Worm (Caenorhabditis elegans): ENCODE measurements around the gene fbxa-169.

Gene fbxa-169

DNA sequence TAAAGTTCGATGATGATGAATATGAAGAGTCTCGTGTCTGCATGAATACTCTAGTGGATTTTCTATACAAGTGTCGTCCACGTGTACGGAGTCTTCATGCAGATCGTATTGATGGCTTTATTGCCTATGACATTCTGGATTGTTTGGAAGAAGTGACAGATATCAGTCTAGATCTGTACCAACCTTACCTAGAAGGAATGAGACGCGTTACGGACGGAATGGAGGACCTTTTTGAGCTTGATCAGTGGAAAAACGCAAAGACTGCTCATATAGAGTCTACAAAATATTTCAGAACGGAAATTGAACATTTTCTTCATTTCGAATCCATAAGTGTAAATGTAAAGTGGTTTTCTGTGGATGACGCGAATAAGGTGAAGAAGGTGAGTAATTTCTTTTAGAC, at the start of gene fbxa-169:
Gene fbxa-169, plus strand, starts transcription at position 301 of the 400 bp plus-strand sequence.
- no peak for TF ChIP-seq W03F9.2 (tag; optimal IDR thresholded peaks at IDR 0.05)
- TF ChIP-seq dao-5 (tag; optimal IDR thresholded peaks at IDR 0.05): no peak
- TF ChIP-seq him-1 (tag; optimal IDR thresholded peaks at IDR 0.05): no peak

DNA sequence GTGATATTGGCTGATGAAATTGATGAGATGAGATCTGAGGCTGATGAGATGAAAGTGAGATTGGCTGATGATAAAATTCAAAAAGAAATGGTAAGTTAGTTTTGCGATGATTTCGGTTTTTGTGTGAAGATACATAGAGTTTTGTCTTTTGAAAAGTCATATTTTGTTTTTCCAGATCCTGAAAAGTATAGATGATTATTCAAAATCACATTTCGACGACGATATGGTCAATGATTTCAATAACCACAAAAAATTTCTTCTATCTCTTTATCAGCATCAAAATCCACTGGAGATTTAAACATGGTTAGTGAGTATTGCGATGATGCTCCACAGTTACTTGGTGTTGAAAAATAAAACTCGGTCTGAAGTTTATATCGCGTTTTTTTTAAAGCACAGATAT, 47.4 kb upstream of the fbxa-169 start, which contains the start of gene csp-1:
Gene csp-1, plus strand, starts transcription at position 301 of the 400 bp plus-strand sequence.
- TF ChIP-seq dao-5 (tag; optimal IDR thresholded peaks at IDR 0.05): no peak

- no peak for TF ChIP-seq dao-5 (tag; optimal IDR thresholded peaks at IDR 0.05)
Observed at ce11 chrII:13609655-13610054, 38.7 kb upstream of the fbxa-169 start, which contains the start of gene gst-20. gst-20 (minus strand) TSS chrII:13609824.

DNA sequence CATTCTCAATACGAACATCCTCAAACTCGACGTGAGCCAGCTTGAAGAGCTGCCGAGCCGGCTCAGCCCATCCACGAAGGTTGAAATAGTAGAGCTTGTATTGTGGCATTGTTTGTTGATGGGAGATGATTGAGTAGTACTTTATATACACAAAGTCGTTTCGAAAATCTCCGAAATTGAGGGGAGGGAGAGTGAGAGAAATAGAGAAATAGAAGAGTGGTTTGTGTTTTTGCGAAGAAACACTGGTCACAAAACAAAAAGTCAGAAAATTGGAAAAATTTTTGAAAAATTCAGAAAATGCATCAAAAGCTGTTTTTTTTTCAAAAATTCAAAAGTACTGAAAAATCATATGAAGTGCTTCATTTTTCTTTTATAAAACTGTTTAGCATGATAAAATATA, 37.1 kb upstream of the fbxa-169 start, which contains the start of gene gst-24:
Gene gst-24, minus strand, starts transcription at position 181 of the 400 bp plus-strand sequence.
- TF ChIP-seq dao-5 (tag; optimal IDR thresholded peaks at IDR 0.05) (no peak), him-1 (tag; optimal IDR thresholded peaks at IDR 0.05) (no peak), W03F9.2 (tag; optimal IDR thresholded peaks at IDR 0.05) (no peak)

ce11 chrII:13613096-13613495, 35.2 kb upstream of the fbxa-169 start, which contains the start of gene gst-15:
gst-15 (minus strand) TSS chrII:13613196.
- TF ChIP-seq W03F9.2 (tag; optimal IDR thresholded peaks at IDR 0.05): no peak
- TF ChIP-seq dao-5 (tag; optimal IDR thresholded peaks at IDR 0.05): no peak
- no peak for TF ChIP-seq him-1 (tag; optimal IDR thresholded peaks at IDR 0.05)

DNA sequence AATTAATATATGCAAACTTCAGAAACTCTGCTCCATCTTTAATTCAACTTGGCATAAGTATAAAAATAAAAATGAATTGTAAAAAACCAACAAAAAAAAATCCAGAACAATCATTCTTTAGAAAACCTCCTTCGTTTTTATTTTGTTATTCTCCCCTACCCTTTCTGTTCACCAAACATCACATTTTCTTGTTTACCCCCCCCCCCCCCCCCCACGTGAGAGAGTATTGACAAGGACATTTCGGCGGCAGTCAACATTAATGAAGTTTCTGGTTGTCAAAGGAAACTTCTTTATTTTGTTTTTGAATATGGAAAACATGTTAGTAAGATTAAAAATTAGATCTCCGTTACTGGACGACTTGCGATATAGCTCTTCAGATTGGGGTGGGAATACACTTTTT, 33.8 kb upstream of the fbxa-169 start:
- no peak for TF ChIP-seq W03F9.2 (tag; optimal IDR thresholded peaks at IDR 0.05)
- TF ChIP-seq him-1 (tag; optimal IDR thresholded peaks at IDR 0.05): no peak
- TF ChIP-seq dao-5 (tag; optimal IDR thresholded peaks at IDR 0.05): no peak

- TF ChIP-seq W03F9.2 (tag; optimal IDR thresholded peaks at IDR 0.05) (no peak), dao-5 (tag; optimal IDR thresholded peaks at IDR 0.05) (no peak), him-1 (tag; optimal IDR thresholded peaks at IDR 0.05) (no peak)
Observed at ce11 chrII:13616000-13616399, 32.3 kb upstream of the fbxa-169 start, which contains the start of gene gst-14. gst-14 (minus strand) TSS chrII:13616100.

DNA sequence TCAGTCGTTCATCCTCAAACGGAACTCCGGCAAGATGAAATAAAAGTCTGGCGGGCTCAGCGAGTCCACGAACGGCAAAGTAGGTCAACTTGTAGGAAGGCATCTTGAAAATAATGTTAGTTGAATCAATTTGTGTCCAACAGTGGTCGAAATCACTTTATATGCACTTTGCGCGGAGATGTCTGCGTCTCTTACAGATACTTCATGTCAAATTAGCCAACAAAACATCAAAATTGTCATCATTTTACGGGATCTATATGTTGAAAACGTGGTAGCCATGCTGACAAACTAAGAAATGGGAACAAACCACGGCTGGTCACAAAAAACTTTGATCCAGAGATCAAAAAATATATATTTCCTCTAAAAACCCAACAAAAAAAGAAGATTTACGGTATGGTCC, 30.5 kb upstream of the fbxa-169 start, which contains the start of gene gst-12:
Gene gst-12, minus strand, starts transcription at position 254 of the 400 bp plus-strand sequence.
- no peak for TF ChIP-seq him-1 (tag; optimal IDR thresholded peaks at IDR 0.05)

ce11 chrII:13624330-13624729, 24.0 kb upstream of the fbxa-169 start, which contains the start of gene gst-16:
gst-16 (minus strand) TSS chrII:13624440.
- TF ChIP-seq him-1 (tag; optimal IDR thresholded peaks at IDR 0.05): no peak
- no peak for TF ChIP-seq dao-5 (tag; optimal IDR thresholded peaks at IDR 0.05)
- TF ChIP-seq W03F9.2 (tag; optimal IDR thresholded peaks at IDR 0.05): no peak

DNA sequence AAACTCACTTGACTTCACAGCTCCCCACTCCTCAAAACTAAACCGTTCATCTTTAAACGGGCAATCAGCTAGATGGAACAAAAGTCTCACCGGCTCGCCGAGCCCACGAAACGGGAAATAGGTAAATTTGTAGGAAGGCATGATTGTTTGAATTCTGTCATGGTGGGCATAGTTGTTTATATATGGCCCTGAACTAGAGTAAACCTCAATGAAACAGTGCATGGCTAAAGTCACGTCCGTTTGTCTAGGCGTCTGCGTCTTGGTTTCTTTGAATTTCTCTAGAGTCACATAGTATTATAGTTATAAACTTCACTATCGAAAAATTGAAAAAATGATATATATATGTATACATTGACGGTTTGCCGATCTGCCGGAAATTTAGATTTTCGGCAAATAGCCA, 21.3 kb upstream of the fbxa-169 start, which contains the start of gene gst-19:
Gene gst-19, minus strand, starts transcription at position 145 of the 400 bp plus-strand sequence.
- no peak for TF ChIP-seq him-1 (tag; optimal IDR thresholded peaks at IDR 0.05)
- TF ChIP-seq W03F9.2 (tag; optimal IDR thresholded peaks at IDR 0.05): no peak
- TF ChIP-seq dao-5 (tag; optimal IDR thresholded peaks at IDR 0.05): no peak

DNA sequence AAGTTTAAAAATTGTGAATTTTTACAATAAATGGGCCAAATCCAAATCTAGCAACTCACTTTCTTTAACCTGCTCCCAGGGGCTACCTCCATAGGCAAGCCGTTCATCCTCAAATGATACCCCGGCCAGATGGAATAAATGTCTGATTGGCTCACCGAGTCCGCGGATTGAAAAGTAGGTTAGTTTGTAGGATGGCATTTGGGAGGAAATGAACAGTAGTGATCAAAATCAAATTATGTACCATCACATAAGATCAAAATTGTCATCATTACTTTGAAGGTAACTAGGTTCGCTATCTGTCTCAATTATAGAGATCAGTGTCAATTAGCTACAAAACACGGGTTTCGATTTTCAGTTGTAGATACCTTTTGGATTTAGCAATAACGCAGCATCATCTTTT, 17.6 kb upstream of the fbxa-169 start, which contains the start of the genes gst-17 and gst-18:
Gene gst-17, minus strand, starts transcription at position 101 of the 400 bp plus-strand sequence.
Gene gst-18, minus strand, starts transcription at position 198 of the 400 bp plus-strand sequence.
- TF ChIP-seq him-1 (tag; optimal IDR thresholded peaks at IDR 0.05) (no peak), W03F9.2 (tag; optimal IDR thresholded peaks at IDR 0.05) (no peak), dao-5 (tag; optimal IDR thresholded peaks at IDR 0.05) (no peak)

- TF ChIP-seq him-1 (tag; optimal IDR thresholded peaks at IDR 0.05) (no peak), W03F9.2 (tag; optimal IDR thresholded peaks at IDR 0.05) (no peak), dao-5 (tag; optimal IDR thresholded peaks at IDR 0.05) (no peak)
Observed at ce11 chrII:13632238-13632637, 16.1 kb upstream of the fbxa-169 start, which contains the start of gene tag-10. tag-10 (plus strand) TSS chrII:13632584.

- no peak for TF ChIP-seq him-1 (tag; optimal IDR thresholded peaks at IDR 0.05)
- no peak for TF ChIP-seq dao-5 (tag; optimal IDR thresholded peaks at IDR 0.05)
- no peak for TF ChIP-seq W03F9.2 (tag; optimal IDR thresholded peaks at IDR 0.05)
Observed at ce11 chrII:13636596-13636995, 11.7 kb upstream of the fbxa-169 start.

ce11 chrII:13637464-13637863, 10.9 kb upstream of the fbxa-169 start:
- TF ChIP-seq W03F9.2 (tag; optimal IDR thresholded peaks at IDR 0.05) (no peak), him-1 (tag; optimal IDR thresholded peaks at IDR 0.05) (no peak)

DNA sequence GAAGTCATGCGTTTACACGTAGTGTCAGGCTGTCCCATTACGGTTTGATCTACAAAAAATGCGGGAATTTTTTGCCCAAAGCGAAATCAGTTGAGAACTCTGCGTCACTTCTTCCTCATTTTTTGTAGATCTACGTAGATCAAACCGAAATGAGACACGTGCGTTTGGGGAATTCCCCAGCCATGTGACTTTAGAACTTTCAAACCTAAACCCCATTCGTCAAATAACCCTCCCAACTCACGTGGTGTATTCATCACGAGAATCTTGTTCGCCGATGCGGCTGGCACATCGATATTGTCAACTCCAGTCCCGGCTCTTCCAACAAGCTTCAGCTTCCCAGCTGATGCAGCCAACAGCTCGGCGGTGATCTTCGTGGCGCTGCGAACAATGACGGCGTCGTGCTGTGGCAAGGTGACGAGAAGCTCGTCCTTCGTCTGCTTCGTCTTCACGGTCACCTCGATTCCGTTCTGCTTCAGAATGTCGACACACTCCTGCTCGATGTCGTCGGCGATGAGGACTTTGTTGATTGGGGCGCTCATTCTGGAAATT, 10.3 kb upstream of the fbxa-169 start, which contains the start of gene phdh-1:
Gene phdh-1, minus strand, starts transcription at position 540 of the 549 bp plus-strand sequence.
- TF ChIP-seq him-1 (tag; optimal IDR thresholded peaks at IDR 0.05) (no peak), dao-5 (tag; optimal IDR thresholded peaks at IDR 0.05) (no peak), W03F9.2 (tag; optimal IDR thresholded peaks at IDR 0.05) (no peak)

Data from whole organism, L4/young adult.